Worm (Caenorhabditis elegans) whole organism, L4/young adult: Measurements from ENCODE around the gene T23F2.2.

Experiments used
- W03F9.2 ChIP-seq: fragments of 150-350 bp; optimal IDR thresholded peaks from 2 replicates; lab custom pipeline; 2014; ENCODE audit warnings: missing biosample characterization, missing genetic modification characterization
- him-1 ChIP-seq: sonication (generic microtip); optimal IDR thresholded peaks from 2 replicates; lab custom pipeline; 2016; ENCODE audit warnings: missing genotype, missing genetic modification reagents, missing genetic modification characterization, missing compliant biosample characterization

- TF ChIP-seq him-1 (tag; lab: Kevin White, UChicago) (no peak), W03F9.2 (tag; lab: Kevin White, UChicago) (no peak)
Observed at ce11 chrX:5516365-5516764, 11.3 kb upstream of the T23F2.2 start.
